Worm (Caenorhabditis elegans) whole organism, L2 larva: Measurements from ENCODE around the gene metl-9.

Experiments used
- F13H6.1 ChIP-seq: sonication (generic microtip); optimal IDR thresholded peaks from 2 replicates; lab custom pipeline; 2016; ENCODE audit warnings: missing genetic modification characterization, missing compliant biosample characterization
- alr-1 ChIP-seq: fragments of 150-350 bp; optimal IDR thresholded peaks from 2 replicates; lab custom pipeline; 2014; ENCODE audit warnings: missing biosample characterization, missing genetic modification characterization
- blmp-1 ChIP-seq: sonication (generic microtip); optimal IDR thresholded peaks from 2 replicates; lab custom pipeline; 2017; ENCODE audit warnings: missing genetic modification characterization, mild to moderate bottlenecking, missing compliant biosample characterization, antibody characterized with exemption, moderate library complexity; ENCODE audit not compliant: insufficient read depth
- ceh-82 ChIP-seq: fragments of 150-350 bp; optimal IDR thresholded peaks from 2 replicates; lab custom pipeline; 2014; ENCODE audit warnings: missing biosample characterization, missing genetic modification characterization
- egl-27 ChIP-seq: sonication (generic microtip); optimal IDR thresholded peaks from 3 replicates; lab custom pipeline; 2017; ENCODE audit warnings: missing biosample characterization, missing genetic modification reagents, missing genetic modification characterization
- nhr-11 ChIP-seq: fragments of 150-350 bp; optimal IDR thresholded peaks from 2 replicates; lab custom pipeline; 2014; ENCODE audit warnings: missing biosample characterization, missing genetic modification characterization
- nhr-237 ChIP-seq: fragments of 150-350 bp; optimal IDR thresholded peaks from 2 replicates; lab custom pipeline; 2014; ENCODE audit warnings: missing biosample characterization, missing genetic modification characterization
- nhr-77 ChIP-seq: fragments of 150-350 bp; optimal IDR thresholded peaks from 2 replicates; lab custom pipeline; 2014; ENCODE audit warnings: missing biosample characterization, missing genetic modification characterization
- sma-3 ChIP-seq: sonication (generic microtip); optimal IDR thresholded peaks from 2 replicates; lab custom pipeline; 2016; ENCODE audit warnings: missing genetic modification reagents, missing genetic modification characterization, missing compliant biosample characterization
- snpc-4 ChIP-seq: fragments of 150-350 bp; optimal IDR thresholded peaks from 2 replicates; lab custom pipeline; 2014; ENCODE audit warnings: missing biosample characterization, missing genetic modification characterization
- unc-62 ChIP-seq: fragments of 150-350 bp; optimal IDR thresholded peaks from 2 replicates; lab custom pipeline; 2014; ENCODE audit warnings: missing biosample characterization, missing genetic modification reagents, missing genetic modification characterization
- ztf-11 ChIP-seq: sonication (generic microtip); optimal IDR thresholded peaks from 2 replicates; lab custom pipeline; 2017; ENCODE audit warnings: missing biosample characterization, missing genetic modification characterization

DNA sequence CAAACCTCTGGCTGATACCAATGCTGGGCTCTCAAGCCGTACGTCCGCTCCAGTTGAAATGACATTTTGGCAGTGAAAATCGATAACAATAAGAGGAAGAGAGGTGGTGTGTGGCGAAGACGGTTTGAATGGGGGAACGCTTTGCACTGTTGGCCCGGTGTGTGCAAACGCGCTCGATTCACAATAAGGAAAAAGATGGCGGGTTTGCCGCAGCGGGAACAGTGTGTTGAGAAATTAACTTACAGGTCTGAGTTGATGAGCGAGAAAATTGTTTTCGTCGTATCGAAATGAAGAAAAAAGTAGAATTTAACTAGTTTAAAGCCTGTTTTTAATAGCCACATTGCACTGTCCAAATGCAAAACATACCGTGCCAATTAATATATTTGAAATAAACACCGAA is at the start of gene metl-9:
- no peak for TF ChIP-seq alr-1 (tag; lab: Kevin White, UChicago)
- TF ChIP-seq snpc-4 (tag; lab: Kevin White, UChicago) = no peak
- TF ChIP-seq F13H6.1 (tag; lab: Kevin White, UChicago) = no peak
- TF ChIP-seq ztf-11 (tag; lab: Kevin White, UChicago) = no peak
- TF ChIP-seq egl-27 (tag; lab: Kevin White, UChicago) = no peak
- TF ChIP-seq ceh-82 (tag; lab: Kevin White, UChicago) = no peak
- TF ChIP-seq unc-62 (GFP tag; lab: Kevin White, UChicago) = no peak
- TF ChIP-seq nhr-237 = no peak
- no peak for TF ChIP-seq blmp-1 (tag; lab: Kevin White, UChicago)
- no peak for TF ChIP-seq nhr-77 (tag; lab: Kevin White, UChicago)
- TF ChIP-seq sma-3 (GFP tag; lab: Kevin White, UChicago) = no peak
- no peak for TF ChIP-seq nhr-11 (tag; lab: Kevin White, UChicago)
